Worm (Caenorhabditis elegans): ENCODE data around the gene T23G5.3.

- TF ChIP-seq tbx-11 (GFP tag; IDR thresholded peaks at IDR 0.05) (no peak), hmbx-1 (tag; optimal IDR thresholded peaks at IDR 0.05) (no peak), pes-1 (GFP tag; IDR thresholded peaks at IDR 0.05) (no peak), flt-1 (GFP tag; IDR thresholded peaks at IDR 0.05) (no peak), scrt-1 (GFP tag; IDR thresholded peaks at IDR 0.05) (no peak)
Measured at ce11 chrIII:9269012-9269471, 38.0 kb upstream of the T23G5.3 start, which contains the start of gene clip-1.
